Worm (Caenorhabditis elegans) whole organism, L2 larva: ENCODE measurements around the gene Y48C3A.14.

Experiments used
- ZK546.5 ChIP-seq: sonication (generic microtip); optimal IDR thresholded peaks from 2 replicates; lab custom pipeline; 2017; ENCODE audit warnings: missing biosample characterization, missing genetic modification characterization
- ama-1 ChIP-seq: fragments of 150-350 bp; optimal IDR thresholded peaks from 2 replicates; lab custom pipeline; 2018; ENCODE audit warnings: inconsistent platforms
- egl-27 ChIP-seq: sonication (generic microtip); optimal IDR thresholded peaks from 3 replicates; lab custom pipeline; 2017; ENCODE audit warnings: missing biosample characterization, missing genetic modification reagents, missing genetic modification characterization
- elt-1 ChIP-seq: fragments of 150-350 bp; optimal IDR thresholded peaks from 2 replicates; lab custom pipeline; 2014; ENCODE audit warnings: missing biosample characterization, missing genetic modification characterization
- elt-3 ChIP-seq: sonication (generic microtip); optimal IDR thresholded peaks from 2 replicates; lab custom pipeline; 2017; ENCODE audit warnings: missing biosample characterization, missing genetic modification characterization
- lin-13 ChIP-seq: fragments of 150-350 bp; optimal IDR thresholded peaks from 2 replicates; lab custom pipeline; 2014; ENCODE audit warnings: missing biosample characterization, missing genetic modification reagents, missing genetic modification characterization
- mab-5 ChIP-seq: fragments of 150-350 bp; optimal IDR thresholded peaks from 2 replicates; lab custom pipeline; 2014; ENCODE audit warnings: missing biosample characterization, missing genetic modification characterization
- nhr-10 ChIP-seq: sonication (generic microtip); optimal IDR thresholded peaks from 2 replicates; lab custom pipeline; 2017; ENCODE audit warnings: missing biosample characterization, missing genetic modification characterization
- nhr-11 ChIP-seq: fragments of 150-350 bp; optimal IDR thresholded peaks from 2 replicates; lab custom pipeline; 2014; ENCODE audit warnings: missing biosample characterization, missing genetic modification characterization
- nhr-25 ChIP-seq: fragments of 150-350 bp; sonication (generic microtip); optimal IDR thresholded peaks from 3 replicates; lab custom pipeline; 2014; ENCODE audit warnings: missing biosample characterization, missing genetic modification characterization
- nhr-77 ChIP-seq: fragments of 150-350 bp; optimal IDR thresholded peaks from 2 replicates; lab custom pipeline; 2014; ENCODE audit warnings: missing biosample characterization, missing genetic modification characterization
- sem-4 ChIP-seq: fragments of 150-350 bp; optimal IDR thresholded peaks from 2 replicates; lab custom pipeline; 2014; ENCODE audit warnings: missing biosample characterization, missing genetic modification reagents, missing genetic modification characterization
- snpc-4 ChIP-seq: fragments of 150-350 bp; optimal IDR thresholded peaks from 2 replicates; lab custom pipeline; 2014; ENCODE audit warnings: missing biosample characterization, missing genetic modification characterization
- unc-62 ChIP-seq: fragments of 150-350 bp; optimal IDR thresholded peaks from 2 replicates; lab custom pipeline; 2014; ENCODE audit warnings: missing biosample characterization, missing genetic modification reagents, missing genetic modification characterization

DNA sequence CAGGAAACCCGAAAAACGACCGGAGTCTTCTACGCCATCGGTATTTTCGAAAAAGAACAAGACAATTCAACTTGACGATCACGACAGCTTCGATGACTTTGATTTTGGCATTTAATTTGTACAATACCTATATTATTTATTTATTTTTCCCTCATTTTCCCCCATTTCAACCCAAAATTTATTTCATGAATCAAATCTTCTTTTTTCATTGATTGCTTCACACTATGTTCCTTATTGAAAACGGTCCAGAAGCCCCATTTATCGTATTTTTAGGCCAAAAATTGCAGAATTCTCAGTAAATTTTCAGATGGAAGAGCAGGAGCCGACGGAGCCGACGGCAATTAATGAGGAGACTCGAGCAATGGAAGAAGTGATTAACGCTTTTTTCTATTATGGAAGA lies 34.7 kb downstream of the Y48C3A.14 start, which contains the start of gene Y48E1C.2:
- no peak for TF ChIP-seq elt-3 (tag; lab: Kevin White, UChicago)
- no peak for TF ChIP-seq snpc-4
- TF ChIP-seq nhr-77 (tag; lab: Kevin White, UChicago), result no peak
- TF ChIP-seq sem-4 (tag; lab: Kevin White, UChicago), result no peak
- no peak for TF ChIP-seq ZK546.5 (tag; lab: Kevin White, UChicago)
- no peak for TF ChIP-seq ama-1 (lab: Kevin White, UChicago)
- no peak for TF ChIP-seq nhr-10 (tag; lab: Kevin White, UChicago)
- TF ChIP-seq nhr-25 (tag; lab: Kevin White, UChicago), result no peak
- no peak for TF ChIP-seq mab-5 (tag; lab: Kevin White, UChicago)
- TF ChIP-seq nhr-11 (tag; lab: Kevin White, UChicago), result no peak
- no peak for TF ChIP-seq elt-1 (tag; lab: Kevin White, UChicago)
- no peak for TF ChIP-seq lin-13 (GFP tag; lab: Kevin White, UChicago)
- no peak for TF ChIP-seq unc-62 (GFP tag; lab: Kevin White, UChicago)
- TF ChIP-seq egl-27 (tag; lab: Kevin White, UChicago), result no peak
